Fruit fly (Drosophila melanogaster) whole organism, embryonic: ENCODE measurements around the gene CG34454.

Source experiments
- B-H1 ChIP-seq: fragments of 200-800 bp; sonication (Bioruptor generic); IDR thresholded peaks from 3 replicates; pipeline ENCODE4 v1.3.6; 2022; ENCODE audit warnings: missing biosample characterization, missing genetic modification characterization
- Bdp1 ChIP-seq: fragments of 200-800 bp; sonication (Bioruptor generic); optimal IDR thresholded peaks from 3 replicates; lab custom pipeline; 2016; ENCODE audit warnings: missing biosample characterization, missing genetic modification characterization
- CG10267 ChIP-seq: fragments of 200-800 bp; sonication (Bioruptor generic); optimal IDR thresholded peaks from 2 replicates; lab custom pipeline; 2018; ENCODE audit warnings: missing biosample characterization, mild to moderate bottlenecking, missing genetic modification characterization, moderate library complexity
- CG10543 ChIP-seq: fragments of 200-800 bp; sonication (Bioruptor generic); optimal IDR thresholded peaks from 3 replicates; lab custom pipeline; 2017; ENCODE audit warnings: missing biosample characterization, mild to moderate bottlenecking, missing genetic modification characterization, moderate library complexity
- CG11093 ChIP-seq: fragments of 200-800 bp; sonication (Bioruptor generic); IDR thresholded peaks from 3 replicates; pipeline ENCODE4 v1.3.6; 2022; ENCODE audit warnings: missing biosample characterization, missing genetic modification characterization
- CG12659 ChIP-seq: fragments of 200-800 bp; sonication (Bioruptor generic); optimal IDR thresholded peaks from 3 replicates; lab custom pipeline; 2017; ENCODE audit warnings: mild to moderate bottlenecking, missing biosample characterization, missing genetic modification reagents, missing genetic modification characterization
- CG14710 ChIP-seq: fragments of 200-800 bp; sonication (Bioruptor generic); optimal IDR thresholded peaks from 3 replicates; lab custom pipeline; 2019; ENCODE audit warnings: missing biosample characterization, mild to moderate bottlenecking, missing genetic modification characterization, moderate library complexity
- CG14860 ChIP-seq: fragments of 200-800 bp; sonication (Bioruptor generic); IDR thresholded peaks from 3 replicates; pipeline ENCODE4 v1.3.6; 2022; ENCODE audit warnings: missing biosample characterization, missing genetic modification characterization; ENCODE audit not compliant: partially characterized antibody
- CG15514 ChIP-seq: fragments of 200-800 bp; sonication (Bioruptor generic); optimal IDR thresholded peaks from 3 replicates; lab custom pipeline; 2017; ENCODE audit warnings: missing biosample characterization, missing genetic modification characterization, mild to moderate bottlenecking, moderate library complexity, missing genetic modification reagents
- CG15696 ChIP-seq: fragments of 200-800 bp; sonication (Bioruptor generic); optimal IDR thresholded peaks from 2 replicates; lab custom pipeline; 2019; ENCODE audit warnings: missing biosample characterization, mild to moderate bottlenecking, missing genetic modification characterization, moderate library complexity
- CG16813 ChIP-seq: fragments of 200-800 bp; sonication (Bioruptor generic); IDR thresholded peaks from 3 replicates; pipeline ENCODE4 v1.3.6; 2022; ENCODE audit warnings: missing biosample characterization, missing genetic modification characterization; ENCODE audit not compliant: partially characterized antibody
- CG17829 ChIP-seq: fragments of 200-800 bp; optimal IDR thresholded peaks from 2 replicates; lab custom pipeline; 2019; ENCODE audit warnings: missing biosample characterization, mild to moderate bottlenecking, missing genetic modification characterization, moderate library complexity
- CG30020 ChIP-seq: fragments of 200-800 bp; optimal IDR thresholded peaks from 2 replicates; lab custom pipeline; 2019; ENCODE audit warnings: missing biosample characterization, mild to moderate bottlenecking, missing genetic modification characterization, moderate library complexity
- CG31365 ChIP-seq: fragments of 200-800 bp; sonication (Bioruptor generic); optimal IDR thresholded peaks from 2 replicates; lab custom pipeline; 2018; ENCODE audit warnings: missing biosample characterization, mild to moderate bottlenecking, missing genetic modification characterization
- CG34422 ChIP-seq: fragments of 200-800 bp; sonication (Bioruptor generic); IDR thresholded peaks from 3 replicates; pipeline ENCODE4 v1.3.6; 2022; ENCODE audit warnings: missing biosample characterization, missing genetic modification characterization
- CG4617 ChIP-seq: fragments of 200-800 bp; sonication (Bioruptor generic); optimal IDR thresholded peaks from 3 replicates; lab custom pipeline; 2016; ENCODE audit warnings: missing biosample characterization, missing genetic modification characterization, borderline replicate concordance
- CG4820 ChIP-seq: fragments of 200-800 bp; sonication (Bioruptor generic); optimal IDR thresholded peaks from 3 replicates; lab custom pipeline; 2016; ENCODE audit warnings: missing biosample characterization, missing genetic modification characterization
- CG5180 ChIP-seq: fragments of 200-800 bp; sonication (Bioruptor generic); optimal IDR thresholded peaks from 3 replicates; lab custom pipeline; 2017; ENCODE audit warnings: missing biosample characterization, missing genetic modification characterization, mild to moderate bottlenecking, moderate library complexity, missing genetic modification reagents
- CG7556 ChIP-seq: fragments of 200-800 bp; sonication (Bioruptor generic); optimal IDR thresholded peaks from 2 replicates; lab custom pipeline; 2017; ENCODE audit warnings: missing biosample characterization, mild to moderate bottlenecking, missing genetic modification characterization
- CG7786 ChIP-seq: fragments of 200-800 bp; sonication (Bioruptor generic); optimal IDR thresholded peaks from 2 replicates; lab custom pipeline; 2016; ENCODE audit warnings: missing biosample characterization, missing genetic modification characterization
- CTCF ChIP-seq: fragments of 200-800 bp; sonication (Bioruptor generic); optimal IDR thresholded peaks from 2 replicates; lab custom pipeline; 2017; ENCODE audit warnings: missing biosample characterization, mild to moderate bottlenecking, missing genetic modification characterization, moderate library complexity
- Camta ChIP-seq: fragments of 200-800 bp; sonication (Bioruptor generic); optimal IDR thresholded peaks from 2 replicates; lab custom pipeline; 2016; ENCODE audit warnings: missing biosample characterization, missing genetic modification characterization
- Deaf1 ChIP-seq: fragments of 200-800 bp; optimal IDR thresholded peaks from 3 replicates; lab custom pipeline; 2019; ENCODE audit warnings: missing biosample characterization, mild to moderate bottlenecking, missing genetic modification characterization, moderate library complexity
- Dll ChIP-seq: fragments of 200-800 bp; sonication (Bioruptor generic); IDR thresholded peaks from 4 replicates; pipeline ENCODE4 v1.3.6; 2022; ENCODE audit warnings: missing biosample characterization, missing genetic modification characterization; ENCODE audit not compliant: partially characterized antibody
- Doc3 ChIP-seq: fragments of 200-800 bp; sonication (Bioruptor generic); IDR thresholded peaks from 3 replicates; pipeline ENCODE4 v1.3.6; 2022; ENCODE audit warnings: missing biosample characterization, missing genetic modification characterization; ENCODE audit not compliant: partially characterized antibody
- Dref ChIP-seq: fragments of 200-800 bp; sonication (Bioruptor generic); IDR thresholded peaks from 2 replicates; pipeline ENCODE4 v1.3.6; 2022; ENCODE audit warnings: missing biosample characterization, missing genetic modification characterization
- Drgx ChIP-seq: fragments of 200-800 bp; sonication (Bioruptor generic); IDR thresholded peaks from 2 replicates; pipeline ENCODE4 v1.3.6; 2022; ENCODE audit warnings: missing biosample characterization, missing genetic modification characterization
- Fer1 ChIP-seq: fragments of 200-800 bp; sonication (Bioruptor generic); optimal IDR thresholded peaks from 2 replicates; lab custom pipeline; 2017; ENCODE audit warnings: missing biosample characterization, mild to moderate bottlenecking, missing genetic modification characterization
- MESR4 ChIP-seq: fragments of 200-800 bp; sonication (Bioruptor generic); optimal IDR thresholded peaks from 2 replicates; lab custom pipeline; 2018; ENCODE audit warnings: missing biosample characterization, mild to moderate bottlenecking, missing genetic modification characterization, moderate library complexity
- Med ChIP-seq: fragments of 200-800 bp; sonication (Bioruptor generic); peaks from one replicate; lab custom pipeline; 2016; ENCODE audit warnings: missing biosample characterization, missing genetic modification characterization, mild to moderate bottlenecking, inconsistent platforms, moderate library complexity
- Mrtf ChIP-seq: fragments of 200-800 bp; sonication (Bioruptor generic); IDR thresholded peaks from 3 replicates; pipeline ENCODE4 v1.3.6; 2022; ENCODE audit warnings: missing biosample characterization, missing genetic modification characterization
- Opbp ChIP-seq: fragments of 200-800 bp; sonication (Bioruptor generic); IDR thresholded peaks from 3 replicates; pipeline ENCODE4 v1.3.6; 2022; ENCODE audit warnings: missing biosample characterization, missing genetic modification characterization; ENCODE audit not compliant: partially characterized antibody
- PHDP ChIP-seq: fragments of 200-800 bp; sonication (Bioruptor generic); optimal IDR thresholded peaks from 3 replicates; lab custom pipeline; 2018; ENCODE audit warnings: missing biosample characterization, mild to moderate bottlenecking, missing genetic modification characterization, moderate library complexity
- Ptx1 ChIP-seq: fragments of 200-800 bp; sonication (Bioruptor generic); IDR thresholded peaks from 2 replicates; pipeline ENCODE4 v1.3.6; 2022; ENCODE audit warnings: missing biosample characterization, missing genetic modification characterization
- Stat92E ChIP-seq, 3 experiments: fragments of >200 bp in 2 of 3; fragments of 200-800 bp in 1 of 3; sonication (Bioruptor generic) in 1 of 3; optimal IDR thresholded peaks; 2 replicates each; lab custom pipeline; 2017 to 2019; ENCODE audit warnings: missing biosample characterization in 3 of 3, missing genetic modification characterization in 3 of 3, mild to moderate bottlenecking in 1 of 3, moderate library complexity in 1 of 3
- YL-1 ChIP-seq: fragments of 200-800 bp; sonication (Bioruptor generic); optimal IDR thresholded peaks from 3 replicates; lab custom pipeline; 2017; ENCODE audit warnings: missing biosample characterization, mild to moderate bottlenecking, missing genetic modification characterization
- ab ChIP-seq: fragments of 200-800 bp; sonication (Bioruptor generic); optimal IDR thresholded peaks from 2 replicates; lab custom pipeline; 2016; ENCODE audit warnings: missing biosample characterization, missing genetic modification characterization
- ase ChIP-seq: fragments of 200-800 bp; sonication (Bioruptor generic); IDR thresholded peaks from 3 replicates; pipeline ENCODE4 v1.3.6; 2022; ENCODE audit warnings: missing biosample characterization, missing genetic modification characterization
- bowl ChIP-seq: fragments of 200-800 bp; sonication (Bioruptor generic); IDR thresholded peaks from 2 replicates; pipeline ENCODE4 v1.3.6; 2022; ENCODE audit warnings: missing biosample characterization, missing genetic modification characterization
- danr ChIP-seq: fragments of 200-800 bp; sonication (Bioruptor generic); IDR thresholded peaks from 2 replicates; pipeline ENCODE4 v1.3.6; 2022; ENCODE audit warnings: missing biosample characterization, missing genetic modification characterization
- gfzf ChIP-seq: fragments of 200-800 bp; sonication (Bioruptor generic); optimal IDR thresholded peaks from 2 replicates; lab custom pipeline; 2016; ENCODE audit warnings: missing biosample characterization, mild to moderate bottlenecking, missing genetic modification characterization, moderate library complexity
- lov ChIP-seq, 2 experiments: fragments of 200-800 bp in 1 of 2; fragments of >200 bp in 1 of 2; sonication (Bioruptor generic) in 1 of 2; IDR thresholded peaks in 1 of 2; optimal IDR thresholded peaks in 1 of 2; 2 replicates in 1 of 2; 3 replicates in 1 of 2; pipeline versions ENCODE4 v1.3.6 to Lab custom; 2017 to 2022; ENCODE audit warnings: missing biosample characterization in 1 of 2, missing genetic modification characterization in 1 of 2
- mam ChIP-seq: fragments of 200-800 bp; sonication (Bioruptor generic); optimal IDR thresholded peaks from 3 replicates; lab custom pipeline; 2016; ENCODE audit warnings: missing biosample characterization, missing genetic modification characterization
- nom ChIP-seq: fragments of 200-800 bp; sonication (Bioruptor generic); optimal IDR thresholded peaks from 2 replicates; lab custom pipeline; 2017; ENCODE audit warnings: missing biosample characterization, missing genetic modification characterization, mild to moderate bottlenecking, moderate library complexity, missing genetic modification reagents
- pb ChIP-seq: fragments of 200-800 bp; sonication (Bioruptor generic); optimal IDR thresholded peaks from 3 replicates; lab custom pipeline; 2016; ENCODE audit warnings: missing biosample characterization, missing genetic modification characterization
- pzg ChIP-seq: fragments of 200-800 bp; sonication (Bioruptor generic); optimal IDR thresholded peaks from 3 replicates; lab custom pipeline; 2018; ENCODE audit warnings: missing biosample characterization, mild to moderate bottlenecking, missing genetic modification characterization, moderate library complexity
- stwl ChIP-seq: fragments of 200-800 bp; sonication (Bioruptor generic); optimal IDR thresholded peaks from 3 replicates; lab custom pipeline; 2018; ENCODE audit warnings: missing biosample characterization, mild to moderate bottlenecking, missing genetic modification characterization, moderate library complexity
- zen2 ChIP-seq: fragments of 200-800 bp; sonication (Bioruptor generic); IDR thresholded peaks from 3 replicates; pipeline ENCODE4 v1.3.6; 2022; ENCODE audit warnings: missing biosample characterization, missing genetic modification characterization; ENCODE audit not compliant: partially characterized antibody

CG34454 gene

dm6 chr3L:211200-211599 is 20.9 kb downstream of the CG34454 start, which contains the start of gene Prp4k (continued):
- TF ChIP-seq Deaf1 (tag; lab: Kevin White, UChicago), result peak; percentile 58
- no peak for TF ChIP-seq zen2
- peak; percentile 37 for TF ChIP-seq CG14710 (tag; lab: Kevin White, UChicago)
- peak; percentile 4 for TF ChIP-seq CG30020 (tag; lab: Kevin White, UChicago)
- TF ChIP-seq MESR4 (GFP tag; lab: Kevin White, UChicago), result peak; percentile 97
- TF ChIP-seq CG14860 (GFP tag; lab: Robert Waterston, UW), result 0 out of 3 replicates have a peak, but pooled peaks have one; percentile 26
- TF ChIP-seq gfzf (GFP tag; lab: Kevin White, UChicago), result peak; percentile 67
- TF ChIP-seq Opbp (GFP tag; lab: Robert Waterston, UW), result 0 out of 3 replicates have a peak, but pooled peaks have one; percentile 41
- TF ChIP-seq CG15514 (GFP tag; lab: Kevin White, UChicago), result peak; percentile 39
- peak; percentile 72 for TF ChIP-seq YL-1 (GFP tag; lab: Kevin White, UChicago)
- TF ChIP-seq CG17829 (tag; lab: Kevin White, UChicago), result peak; percentile 19
- TF ChIP-seq pzg (GFP tag; lab: Kevin White, UChicago), result peak; percentile 50
- TF ChIP-seq Fer1, result peak; percentile 21
- no peak for TF ChIP-seq CG16813 (GFP tag; lab: Robert Waterston, UW)
- TF ChIP-seq CG34422 (GFP tag; lab: Robert Waterston, UW), result peak; percentile 27; the same call in 1 of the 3 replicates
- peak; percentile 70 for TF ChIP-seq Med (GFP tag; lab: Kevin White, UChicago)
- peak; percentile 49 for TF ChIP-seq nom (GFP tag; lab: Kevin White, UChicago)
- no peak for TF ChIP-seq Bdp1
- TF ChIP-seq Dll (GFP tag; lab: Robert Waterston, UW), result 0 out of 4 replicates have a peak, but pooled peaks have one; percentile 33
- TF ChIP-seq CG4617 (GFP tag; lab: Kevin White, UChicago), result peak; percentile 87
- no peak; the same call in 2 of the 3 replicates for TF ChIP-seq B-H1 (GFP tag; lab: Robert Waterston, UW)
- TF ChIP-seq Doc3 (GFP tag; lab: Robert Waterston, UW), result no peak
- no peak for TF ChIP-seq CG7786
- no peak for TF ChIP-seq CG10543
- peak; percentile 4 for TF ChIP-seq CG10267 (tag; lab: Kevin White, UChicago)
- peak in 1 of 3 experiments; percentile 33 for TF ChIP-seq Stat92E (GFP tag; optimal IDR thresholded peaks at IDR 0.05; lab: Kevin White, UChicago)
- TF ChIP-seq Dref, result no peak
- TF ChIP-seq CG7556, result no peak
- peak; percentile 0 for TF ChIP-seq CTCF (GFP tag; lab: Kevin White, UChicago)
- peak; percentile 63 for TF ChIP-seq CG12659

- TF ChIP-seq ase, result peak; percentile 90
- no peak for TF ChIP-seq ab (GFP tag; lab: Kevin White, UChicago)
- no peak for TF ChIP-seq pb (GFP tag; lab: Kevin White, UChicago)
- peak; percentile 47 for TF ChIP-seq mam
- TF ChIP-seq danr (GFP tag; lab: Robert Waterston, UW), result peak; percentile 60; the same call in 1 of the 2 replicates
- peak; percentile 100 for TF ChIP-seq CG4820 (GFP tag; lab: Kevin White, UChicago)
- peak; percentile 95 for TF ChIP-seq CG15696
- TF ChIP-seq stwl (tag; lab: Kevin White, UChicago), result peak; percentile 74
- no peak for TF ChIP-seq lov (optimal IDR thresholded peaks at IDR 0.05; lab: Kevin White, UChicago)
- peak; percentile 91 for TF ChIP-seq lov (GFP tag; IDR thresholded peaks at IDR 0.05; lab: Robert Waterston, UW)
- TF ChIP-seq CG5180 (GFP tag; lab: Kevin White, UChicago), result peak; percentile 86
- TF ChIP-seq PHDP (tag; lab: Kevin White, UChicago), result peak; percentile 99
- peak; percentile 85 for TF ChIP-seq bowl
- TF ChIP-seq Camta (GFP tag; lab: Kevin White, UChicago), result peak; percentile 44
- peak; percentile 76 for TF ChIP-seq CG11093 (GFP tag; lab: Robert Waterston, UW)
- TF ChIP-seq CG31365 (tag; lab: Kevin White, UChicago), result peak; percentile 77
- peak; percentile 97 for TF ChIP-seq Drgx (GFP tag; lab: Robert Waterston, UW)
- TF ChIP-seq zen2, result no peak
- TF ChIP-seq Mrtf, result peak; percentile 85; the same call in 2 of the 3 replicates
- peak; percentile 93 for TF ChIP-seq Ptx1 (GFP tag; lab: Robert Waterston, UW)
These were observed 26.3 kb downstream of the CG34454 start, which contains the start of the genes Gk1 and CG13876 for dm6 chr3L:205723-206284. Gene Gk1 (minus strand): TSS chr3L:205844. Gene CG13876 (plus strand): TSS chr3L:206134.
